Fruit fly (Drosophila melanogaster) whole organism, adult: ENCODE measurements around the gene Chrac-14.

Experiments
- CG14711 ChIP-seq: fragments of 200-800 bp; sonication (Bioruptor generic); optimal IDR thresholded peaks from 2 replicates; lab custom pipeline; 2018; ENCODE audit warnings: missing biosample characterization, mild to moderate bottlenecking, missing genetic modification characterization, moderate library complexity
- CG33017 ChIP-seq: fragments of 200-800 bp; sonication (Bioruptor generic); optimal IDR thresholded peaks from 2 replicates; lab custom pipeline; 2018; ENCODE audit warnings: missing biosample characterization, mild to moderate bottlenecking, missing genetic modification characterization, moderate library complexity
- CG7045 ChIP-seq: fragments of 200-800 bp; sonication (Bioruptor generic); optimal IDR thresholded peaks from 2 replicates; lab custom pipeline; 2017; ENCODE audit warnings: missing biosample characterization, mild to moderate bottlenecking, missing genetic modification characterization
- Hr96 ChIP-seq: fragments of 200-800 bp; sonication (Bioruptor generic); optimal IDR thresholded peaks from 2 replicates; lab custom pipeline; 2016; ENCODE audit warnings: missing biosample characterization, missing genetic modification characterization
- Mnt ChIP-seq: fragments of 200-800 bp; sonication (Bioruptor generic); optimal IDR thresholded peaks from 2 replicates; lab custom pipeline; 2016; ENCODE audit warnings: missing biosample characterization, mild to moderate bottlenecking, missing genetic modification characterization
- bab1 ChIP-seq: fragments of 200-800 bp; sonication (Bioruptor generic); optimal IDR thresholded peaks from 3 replicates; lab custom pipeline; 2019; ENCODE audit warnings: missing biosample characterization, mild to moderate bottlenecking, missing genetic modification characterization, moderate library complexity
- cic ChIP-seq: fragments of 200-800 bp; sonication (Bioruptor generic); optimal IDR thresholded peaks from 2 replicates; lab custom pipeline; 2017; ENCODE audit warnings: missing biosample characterization, mild to moderate bottlenecking, missing genetic modification characterization, moderate library complexity
- tj ChIP-seq: fragments of 200-800 bp; sonication (Bioruptor generic); optimal IDR thresholded peaks from 3 replicates; lab custom pipeline; 2017; ENCODE audit warnings: missing biosample characterization, mild to moderate bottlenecking, missing genetic modification characterization, moderate library complexity

DNA sequence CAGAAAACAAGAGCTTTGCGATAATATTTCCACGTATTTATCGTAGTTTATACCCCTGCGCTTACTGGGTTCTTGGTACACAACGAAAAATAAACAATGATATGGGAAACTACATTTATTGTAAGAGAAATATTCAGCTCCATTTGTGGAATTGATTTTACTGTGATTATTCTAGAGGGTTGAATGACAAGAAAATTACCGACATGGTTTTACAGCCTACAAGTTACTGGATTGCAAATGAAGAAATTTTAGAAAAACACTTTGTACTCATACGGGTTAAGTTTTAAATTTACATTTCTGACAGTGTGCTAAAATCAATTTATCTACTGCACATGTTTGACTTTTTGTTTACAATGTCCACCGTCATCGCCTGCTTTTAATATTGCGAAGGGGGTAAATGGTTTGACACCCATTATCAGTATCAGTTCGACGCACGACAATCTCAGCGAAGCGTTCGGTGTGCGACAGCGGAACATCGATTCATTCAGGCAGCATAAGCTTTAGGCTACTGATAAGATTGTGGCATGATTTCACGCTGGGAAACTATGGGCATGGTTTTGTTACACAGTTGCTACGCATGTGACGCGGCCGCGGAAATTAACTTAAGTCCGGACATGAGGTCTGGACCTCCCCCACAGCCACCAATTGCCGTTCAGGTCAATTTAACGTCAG lies 24.7 kb downstream of the Chrac-14 start:
- TF ChIP-seq cic (no peak), CG7045 (GFP tag; lab: Kevin White, UChicago) (no peak), bab1 (GFP tag; lab: Kevin White, UChicago) (no peak), tj (no peak), CG14711 (no peak), CG33017 (tag; lab: Kevin White, UChicago) (no peak), Mnt (peak; percentile 32), Hr96 (no peak)
